Fruit fly (Drosophila melanogaster) whole organism, adult: ENCODE data around the gene eIF2Balpha.

Source experiments
- CG7101 ChIP-seq: fragments of 200-800 bp; sonication (Bioruptor generic); optimal IDR thresholded peaks from 2 replicates; lab custom pipeline; 2018; ENCODE audit warnings: missing biosample characterization, mild to moderate bottlenecking, missing genetic modification characterization, moderate library complexity
- Crg-1 ChIP-seq: fragments of 200-800 bp; sonication (Bioruptor generic); optimal IDR thresholded peaks from 2 replicates; lab custom pipeline; 2016; ENCODE audit warnings: missing biosample characterization, missing genetic modification characterization
- Mnt ChIP-seq: fragments of 200-800 bp; sonication (Bioruptor generic); optimal IDR thresholded peaks from 2 replicates; lab custom pipeline; 2016; ENCODE audit warnings: missing biosample characterization, mild to moderate bottlenecking, missing genetic modification characterization
- ovo ChIP-seq: fragments of 200-800 bp; sonication (Bioruptor generic); optimal IDR thresholded peaks from 2 replicates; lab custom pipeline; 2016; ENCODE audit warnings: missing biosample characterization, missing genetic modification characterization
- toe ChIP-seq: fragments of 200-800 bp; sonication (Bioruptor generic); optimal IDR thresholded peaks from 2 replicates; lab custom pipeline; 2016; ENCODE audit warnings: missing biosample characterization, missing genetic modification characterization

DNA sequence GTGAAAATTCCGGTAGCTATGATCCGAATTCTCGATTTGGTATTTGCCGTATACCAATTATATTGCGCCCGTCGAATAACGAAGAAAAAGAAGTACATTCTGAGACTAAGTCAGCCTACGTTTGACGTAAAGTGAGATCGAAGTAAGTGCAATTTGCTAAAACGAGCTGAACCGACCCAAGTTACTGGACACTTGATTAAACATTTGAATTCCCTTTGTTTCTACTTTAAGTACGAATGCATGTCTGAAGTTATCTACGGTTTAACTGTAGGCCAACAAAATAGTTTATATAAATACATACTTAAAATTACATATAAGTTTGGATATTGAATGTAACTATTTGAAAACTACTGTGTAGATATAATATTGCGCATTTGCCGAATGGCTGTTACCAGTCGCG, 5.4 kb downstream of the eIF2Balpha start, which contains the start of gene alpha-Man-Ic:
- TF ChIP-seq Mnt (GFP tag; lab: Kevin White, UChicago), result no peak
- no peak for TF ChIP-seq Crg-1 (GFP tag; lab: Kevin White, UChicago)
- no peak for TF ChIP-seq CG7101
- no peak for TF ChIP-seq toe (GFP tag; lab: Kevin White, UChicago)
- TF ChIP-seq ovo (GFP tag; lab: Kevin White, UChicago), result no peak
